Worm (Caenorhabditis elegans) whole organism, L4 larva: ENCODE data around the gene inx-10.

Experiments
- R02D3.7 ChIP-seq: fragments of 150-350 bp; sonication (generic microtip); optimal IDR thresholded peaks from 3 replicates; lab custom pipeline; 2014; ENCODE audit warnings: missing biosample characterization, missing genetic modification characterization
- aha-1 ChIP-seq: fragments of 150-350 bp; peaks from one replicate; lab custom pipeline; 2014; ENCODE audit warnings: missing biosample characterization, missing genetic modification characterization
- ceh-28 ChIP-seq: fragments of 150-350 bp; optimal IDR thresholded peaks from 2 replicates; lab custom pipeline; 2014; ENCODE audit warnings: missing biosample characterization, missing genetic modification reagents, missing genetic modification characterization
- dve-1 ChIP-seq: sonication (generic microtip); optimal IDR thresholded peaks from 2 replicates; lab custom pipeline; 2017; ENCODE audit warnings: antibody characterized with exemption, mild to moderate bottlenecking, missing genetic modification characterization, missing compliant biosample characterization; ENCODE audit not compliant: insufficient read depth
- nhr-28 ChIP-seq: fragments of 150-350 bp; optimal IDR thresholded peaks from 2 replicates; lab custom pipeline; 2014; ENCODE audit warnings: missing biosample characterization, missing genetic modification characterization
- pqm-1 ChIP-seq: sonication (generic microtip); optimal IDR thresholded peaks from 2 replicates; lab custom pipeline; 2017; ENCODE audit warnings: missing biosample characterization, missing genetic modification characterization
- skn-1 ChIP-seq: fragments of 150-350 bp; optimal IDR thresholded peaks from 2 replicates; lab custom pipeline; 2014; ENCODE audit warnings: missing biosample characterization, missing genetic modification characterization
- snpc-1.2 ChIP-seq: fragments of 200-800 bp; sonication (Bioruptor generic); IDR thresholded peaks from 2 replicates; pipeline ENCODE4 v1.3.6; 2022; ENCODE audit warnings: missing genetic modification reagents, missing genetic modification characterization, missing compliant biosample characterization
- zfp-2 ChIP-seq: sonication (generic microtip); optimal IDR thresholded peaks from 2 replicates; lab custom pipeline; 2016; ENCODE audit warnings: mild to moderate bottlenecking, missing genetic modification characterization, missing compliant biosample characterization

- no peak for TF ChIP-seq skn-1
- no peak for TF ChIP-seq pqm-1 (tag; lab: Kevin White, UChicago)
- TF ChIP-seq dve-1 (tag; lab: Kevin White, UChicago) = no peak
- TF ChIP-seq nhr-28 (tag; lab: Kevin White, UChicago) = no peak
- TF ChIP-seq R02D3.7 = no peak
- no peak for TF ChIP-seq snpc-1.2 (GFP tag; lab: Robert Waterston, UW)
- no peak for TF ChIP-seq aha-1 (tag; lab: Kevin White, UChicago)
- TF ChIP-seq ceh-28 (tag; lab: Kevin White, UChicago) = no peak
- TF ChIP-seq zfp-2 (tag; lab: Kevin White, UChicago) = no peak
Measured at ce11 chrV:9221566-9221965, 14.3 kb upstream of the inx-10 start, which contains the start of gene grd-6.
